Worm (Caenorhabditis elegans) whole organism, young adult: ENCODE data around the gene pes-9.

Experiments used
- B0261.1 ChIP-seq: sonication (generic microtip); optimal IDR thresholded peaks from 2 replicates; lab custom pipeline; 2016; ENCODE audit warnings: mild to moderate bottlenecking, missing genetic modification characterization, moderate library complexity, missing compliant biosample characterization
- F39B2.1 ChIP-seq: fragments of 200-800 bp; sonication (Bioruptor generic); IDR thresholded peaks from 2 replicates; pipeline ENCODE4 v1.3.6; 2022; ENCODE audit warnings: missing genetic modification reagents, missing genetic modification characterization, missing compliant biosample characterization
- bed-1 ChIP-seq: fragments of 200-800 bp; sonication (Bioruptor generic); IDR thresholded peaks from 2 replicates; pipeline ENCODE4 v1.3.6; 2022; ENCODE audit warnings: missing genetic modification reagents, missing genetic modification characterization, missing compliant biosample characterization
- chd-7 ChIP-seq: sonication (generic microtip); optimal IDR thresholded peaks from 2 replicates; lab custom pipeline; 2016; ENCODE audit warnings: mild to moderate bottlenecking, missing genetic modification characterization, moderate library complexity, missing compliant biosample characterization
- ets-4 ChIP-seq: fragments of 200-800 bp; sonication (Bioruptor generic); optimal IDR thresholded peaks from 2 replicates; lab custom pipeline; 2018; ENCODE audit warnings: mild to moderate bottlenecking, missing genetic modification characterization, missing compliant biosample characterization
- hmg-20 ChIP-seq: fragments of 200-800 bp; sonication (Bioruptor generic); IDR thresholded peaks from 2 replicates; pipeline ENCODE4 v1.3.6; 2022; ENCODE audit warnings: missing genetic modification reagents, missing genetic modification characterization, missing compliant biosample characterization
- lag-1 ChIP-seq: fragments of 200-800 bp; sonication (Bioruptor generic); IDR thresholded peaks from 2 replicates; pipeline ENCODE4 v1.3.6; 2022; ENCODE audit warnings: missing genetic modification reagents, missing genetic modification characterization, missing compliant biosample characterization
- lin-35 ChIP-seq, 3 experiments: fragments of 150-350 bp in 2 of 3; sonication (generic microtip) in 1 of 3; optimal IDR thresholded peaks; 2 replicates each; lab custom pipeline; 2014 to 2018; ENCODE audit warnings: missing biosample characterization in 3 of 3, missing genetic modification characterization in 3 of 3, missing genetic modification reagents in 3 of 3
- lsl-1 ChIP-seq: fragments of 200-800 bp; sonication (Bioruptor generic); optimal IDR thresholded peaks from 2 replicates; lab custom pipeline; 2018; ENCODE audit warnings: mild to moderate bottlenecking, missing genetic modification characterization, moderate library complexity, missing compliant biosample characterization
- nfya-1 ChIP-seq: sonication (generic microtip); optimal IDR thresholded peaks from 2 replicates; lab custom pipeline; 2017; ENCODE audit warnings: antibody characterized with exemption, missing compliant biosample characterization, missing genetic modification characterization, borderline replicate concordance; ENCODE audit not compliant: insufficient read depth
- nhr-80 ChIP-seq: sonication (generic microtip); optimal IDR thresholded peaks from 2 replicates; lab custom pipeline; 2016; ENCODE audit warnings: missing genetic modification characterization, missing compliant biosample characterization
- snpc-4 ChIP-seq, 5 experiments: fragments of 150-350 bp in 1 of 5; sonication (generic microtip) in 4 of 5; optimal IDR thresholded peaks; 2 replicates each; lab custom pipeline; 2014 to 2018; ENCODE audit warnings: missing genetic modification characterization in 5 of 5, missing biosample characterization in 3 of 5, antibody characterized with exemption in 2 of 5, mild to moderate bottlenecking in 2 of 5, missing compliant biosample characterization in 2 of 5, missing genotype in 2 of 5, moderate library complexity in 2 of 5, missing genetic modification reagents in 1 of 5
- sptf-2 ChIP-seq: fragments of 200-800 bp; sonication (Bioruptor generic); optimal IDR thresholded peaks from 2 replicates; lab custom pipeline; 2018; ENCODE audit warnings: mild to moderate bottlenecking, missing genetic modification characterization, missing compliant biosample characterization

ce11 chrV:14599972-14600371 is 3.1 kb upstream of the pes-9 start, which contains the start of gene glb-22:
- TF ChIP-seq hmg-20: no peak
- no peak for TF ChIP-seq F39B2.1 (GFP tag; lab: Robert Waterston, UW)
- no peak for TF ChIP-seq chd-7 (tag; lab: Kevin White, UChicago)
- TF ChIP-seq snpc-4 (GFP tag; optimal IDR thresholded peaks at IDR 0.05; lab: Kevin White, UChicago): no peak
- no peak for TF ChIP-seq snpc-4 (tag; optimal IDR thresholded peaks at IDR 0.05; lab: Kevin White, UChicago)
- no peak for TF ChIP-seq B0261.1 (tag; lab: Kevin White, UChicago)
- TF ChIP-seq lag-1: no peak
- no peak for TF ChIP-seq ets-4 (GFP tag; lab: Kevin White, UChicago)
- TF ChIP-seq bed-1 (GFP tag; lab: Robert Waterston, UW): no peak
- no peak for TF ChIP-seq sptf-2 (GFP tag; lab: Kevin White, UChicago)
- no peak for TF ChIP-seq nhr-80
- TF ChIP-seq lsl-1 (GFP tag; lab: Kevin White, UChicago): no peak
- no peak for TF ChIP-seq lin-35 (GFP tag; optimal IDR thresholded peaks at IDR 0.05; lab: Kevin White, UChicago)
- no peak for TF ChIP-seq nfya-1
